Fruit fly (Drosophila melanogaster) whole organism, wandering third instar larva: ENCODE results near the gene CG17237.

Experiments
- OdsH ChIP-seq: fragments of 200-800 bp; sonication (Bioruptor generic); optimal IDR thresholded peaks from 2 replicates; lab custom pipeline; 2016; ENCODE audit warnings: missing biosample characterization, mild to moderate bottlenecking, missing genetic modification characterization
- dl ChIP-seq, 2 experiments: fragments of 175-275, 200-275 bp in 1 of 2; fragments of 200-275 bp in 1 of 2; sonication (Bioruptor generic); optimal IDR thresholded peaks; lab custom pipeline; 2018; ENCODE audit warnings: mild to moderate bottlenecking in 2 of 2, missing biosample characterization in 2 of 2, missing genetic modification characterization in 2 of 2, moderate library complexity in 2 of 2; ENCODE audit not compliant: partially characterized antibody in 2 of 2, insufficient read depth in 1 of 2
- ey ChIP-seq: fragments of 200-800 bp; sonication (Bioruptor generic); optimal IDR thresholded peaks from 2 replicates; lab custom pipeline; 2016; ENCODE audit warnings: missing biosample characterization, missing genetic modification characterization
- lola ChIP-seq: fragments of >200 bp; optimal IDR thresholded peaks from 2 replicates; lab custom pipeline; 2017; ENCODE audit warnings: missing biosample characterization, missing genetic modification characterization
- pan ChIP-seq: fragments of >200 bp; optimal IDR thresholded peaks from 2 replicates; lab custom pipeline; 2017

DNA sequence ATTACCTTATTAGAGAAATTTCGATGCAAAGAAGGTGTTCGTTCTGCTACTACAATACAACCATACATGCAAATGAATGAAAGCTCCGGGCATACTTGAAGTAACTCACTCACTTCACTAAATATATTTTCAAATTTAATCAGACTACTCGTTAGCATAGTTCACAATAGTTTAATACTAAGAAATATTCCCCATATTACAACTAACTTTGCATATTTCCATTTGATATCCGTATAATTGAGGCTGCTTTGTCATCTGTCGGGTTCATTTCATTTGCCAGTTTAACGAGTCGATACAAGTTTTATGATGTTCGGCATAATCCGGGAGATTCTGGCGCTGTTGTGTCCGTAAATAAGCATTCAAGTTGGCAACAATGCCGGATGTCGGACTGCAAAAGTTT, 1.4 kb upstream of the CG17237 start, which contains the start of gene robl22E:
- TF ChIP-seq OdsH (GFP tag; lab: Kevin White, UChicago) (no peak), pan (lab: Kevin White, UChicago) (no peak), lola (no peak), dl (GFP tag; optimal IDR thresholded peaks at IDR 0.05; lab: Kevin White, UChicago; ENCODE audit: insufficient read depth in 1 of 2, partially characterized antibody in 2 of 2) (no peak), ey (GFP tag; lab: Kevin White, UChicago) (no peak)
